Fruit fly (Drosophila melanogaster) whole organism, prepupa: ENCODE data around the gene CG17786.

Experiments
- Blimp-1 ChIP-seq: fragments of 200-800 bp; sonication (Bioruptor generic); optimal IDR thresholded peaks from 3 replicates; lab custom pipeline; 2017; ENCODE audit warnings: missing biosample characterization, missing genetic modification characterization, mild to moderate bottlenecking, moderate library complexity, missing genetic modification reagents
- CG10631 ChIP-seq: fragments of 200-800 bp; sonication (Bioruptor generic); optimal IDR thresholded peaks from 2 replicates; lab custom pipeline; 2016; ENCODE audit warnings: missing biosample characterization, missing genetic modification characterization
- CG10669 ChIP-seq: fragments of 200-800 bp; sonication (Bioruptor generic); optimal IDR thresholded peaks from 3 replicates; lab custom pipeline; 2018; ENCODE audit warnings: missing biosample characterization, mild to moderate bottlenecking, missing genetic modification characterization, moderate library complexity
- CG11294 ChIP-seq: fragments of 200-800 bp; sonication (Bioruptor generic); IDR thresholded peaks from 2 replicates; pipeline ENCODE4 v1.3.6; 2022; ENCODE audit warnings: missing biosample characterization, missing genetic modification characterization
- CG11902 ChIP-seq: fragments of 200-800 bp; sonication (Bioruptor generic); optimal IDR thresholded peaks from 3 replicates; lab custom pipeline; 2016; ENCODE audit warnings: missing biosample characterization, missing genetic modification characterization
- CG15336 ChIP-seq: fragments of 200-800 bp; sonication (Bioruptor generic); IDR thresholded peaks from 2 replicates; pipeline ENCODE4 v1.3.6; 2022; ENCODE audit warnings: missing biosample characterization, missing genetic modification characterization
- CG1621 ChIP-seq: fragments of 200-800 bp; sonication (Bioruptor generic); optimal IDR thresholded peaks from 3 replicates; lab custom pipeline; 2018; ENCODE audit warnings: missing biosample characterization, mild to moderate bottlenecking, missing genetic modification characterization
- CG16779 ChIP-seq: fragments of 200-800 bp; sonication (Bioruptor generic); optimal IDR thresholded peaks from 3 replicates; lab custom pipeline; 2017; ENCODE audit warnings: missing biosample characterization, mild to moderate bottlenecking, missing genetic modification characterization
- CG3032 ChIP-seq: fragments of 200-800 bp; optimal IDR thresholded peaks from 2 replicates; lab custom pipeline; 2019; ENCODE audit warnings: missing biosample characterization, mild to moderate bottlenecking, missing genetic modification characterization, moderate library complexity
- CG32006 ChIP-seq: fragments of 200-800 bp; sonication (Bioruptor generic); optimal IDR thresholded peaks from 3 replicates; lab custom pipeline; 2017; ENCODE audit warnings: missing biosample characterization, mild to moderate bottlenecking, missing genetic modification characterization
- CG34406 ChIP-seq: fragments of 200-800 bp; sonication (Bioruptor generic); optimal IDR thresholded peaks from 3 replicates; lab custom pipeline; 2016; ENCODE audit warnings: missing biosample characterization, missing genetic modification characterization
- CG6792 ChIP-seq: fragments of 200-800 bp; sonication (Bioruptor generic); optimal IDR thresholded peaks from 3 replicates; lab custom pipeline; 2016; ENCODE audit warnings: missing biosample characterization, missing genetic modification characterization
- CG6808 ChIP-seq: fragments of 200-800 bp; sonication (Bioruptor generic); optimal IDR thresholded peaks from 3 replicates; lab custom pipeline; 2017; ENCODE audit warnings: missing biosample characterization, missing genetic modification characterization, mild to moderate bottlenecking, moderate library complexity, missing genetic modification reagents
- CG6854 ChIP-seq: fragments of 200-800 bp; sonication (Bioruptor generic); optimal IDR thresholded peaks from 2 replicates; lab custom pipeline; 2017; ENCODE audit warnings: missing biosample characterization, mild to moderate bottlenecking, missing genetic modification characterization
- CG7368 ChIP-seq: fragments of 200-800 bp; sonication (Bioruptor generic); optimal IDR thresholded peaks from 3 replicates; lab custom pipeline; 2016; ENCODE audit warnings: missing biosample characterization, missing genetic modification characterization
- CG8319 ChIP-seq: fragments of 200-800 bp; sonication (Bioruptor generic); optimal IDR thresholded peaks from 3 replicates; lab custom pipeline; 2016; ENCODE audit warnings: missing biosample characterization, missing genetic modification characterization
- CG8632 ChIP-seq: fragments of 200-800 bp; sonication (Bioruptor generic); optimal IDR thresholded peaks from 3 replicates; lab custom pipeline; 2016; ENCODE audit warnings: missing biosample characterization, missing genetic modification characterization
- CG9139 ChIP-seq: fragments of 200-800 bp; sonication (Bioruptor generic); optimal IDR thresholded peaks from 3 replicates; lab custom pipeline; 2017; ENCODE audit warnings: missing biosample characterization, mild to moderate bottlenecking, missing genetic modification characterization
- Eip75B ChIP-seq: fragments of 200-800 bp; sonication (Bioruptor generic); optimal IDR thresholded peaks from 3 replicates; lab custom pipeline; 2016; ENCODE audit warnings: missing biosample characterization, missing genetic modification characterization
- Eip78C ChIP-seq: fragments of 200-800 bp; sonication (Bioruptor generic); peaks from one replicate; lab custom pipeline; 2016; ENCODE audit warnings: missing biosample characterization, missing genetic modification characterization
- Eip93F ChIP-seq: fragments of 200-800 bp; sonication (Bioruptor generic); optimal IDR thresholded peaks from 2 replicates; lab custom pipeline; 2016; ENCODE audit warnings: missing biosample characterization, mild to moderate bottlenecking, missing genetic modification characterization
- Ets21C ChIP-seq: fragments of 200-800 bp; sonication (Bioruptor generic); optimal IDR thresholded peaks from 3 replicates; lab custom pipeline; 2016; ENCODE audit warnings: missing biosample characterization, missing genetic modification characterization
- Ets96B ChIP-seq: fragments of 200-800 bp; optimal IDR thresholded peaks from 2 replicates; lab custom pipeline; 2019; ENCODE audit warnings: missing biosample characterization, mild to moderate bottlenecking, missing genetic modification characterization, moderate library complexity
- Gug ChIP-seq: fragments of 200-800 bp; sonication (Bioruptor generic); IDR thresholded peaks from 2 replicates; pipeline ENCODE4 v1.3.6; 2022; ENCODE audit warnings: missing biosample characterization, missing genetic modification characterization
- Hr39 ChIP-seq: fragments of 200-800 bp; sonication (Bioruptor generic); optimal IDR thresholded peaks from 2 replicates; lab custom pipeline; 2016; ENCODE audit warnings: missing biosample characterization, missing genetic modification characterization
- Hr4 ChIP-seq: fragments of 200-800 bp; sonication (Bioruptor generic); optimal IDR thresholded peaks from 3 replicates; lab custom pipeline; 2016; ENCODE audit warnings: missing biosample characterization, missing genetic modification characterization
- Lpt ChIP-seq: fragments of 200-800 bp; sonication (Bioruptor generic); optimal IDR thresholded peaks from 3 replicates; lab custom pipeline; 2016; ENCODE audit warnings: missing biosample characterization, missing genetic modification characterization
- Met ChIP-seq: fragments of 200-800 bp; sonication (Bioruptor generic); optimal IDR thresholded peaks from 3 replicates; lab custom pipeline; 2016; ENCODE audit warnings: missing biosample characterization, missing genetic modification characterization
- Sox102F ChIP-seq: fragments of 200-800 bp; sonication (Bioruptor generic); optimal IDR thresholded peaks from 2 replicates; lab custom pipeline; 2016; ENCODE audit warnings: missing biosample characterization, mild to moderate bottlenecking, missing genetic modification characterization
- Sox14 ChIP-seq: fragments of 200-800 bp; sonication (Bioruptor generic); optimal IDR thresholded peaks from 3 replicates; lab custom pipeline; 2016; ENCODE audit warnings: missing biosample characterization, missing genetic modification characterization
- Sox15 ChIP-seq: fragments of 200-800 bp; sonication (Bioruptor generic); optimal IDR thresholded peaks from 3 replicates; lab custom pipeline; 2016; ENCODE audit warnings: missing biosample characterization, missing genetic modification characterization
- cyc ChIP-seq: fragments of 200-800 bp; sonication (Bioruptor generic); optimal IDR thresholded peaks from 3 replicates; lab custom pipeline; 2016; ENCODE audit warnings: missing biosample characterization, missing genetic modification characterization
- dac ChIP-seq: fragments of 200-800 bp; sonication (Bioruptor generic); optimal IDR thresholded peaks from 2 replicates; lab custom pipeline; 2017; ENCODE audit warnings: missing biosample characterization, mild to moderate bottlenecking, missing genetic modification characterization
- dsx ChIP-seq: fragments of 200-800 bp; optimal IDR thresholded peaks from 3 replicates; lab custom pipeline; 2019; ENCODE audit warnings: missing biosample characterization, mild to moderate bottlenecking, missing genetic modification characterization, moderate library complexity; ENCODE audit not compliant: poor library complexity, severe bottlenecking
- eg ChIP-seq: fragments of 200-800 bp; sonication (Bioruptor generic); IDR thresholded peaks from 3 replicates; pipeline ENCODE4 v1.3.6; 2022; ENCODE audit warnings: missing biosample characterization, missing genetic modification characterization
- esn ChIP-seq: fragments of 200-800 bp; sonication (Bioruptor generic); optimal IDR thresholded peaks from 2 replicates; lab custom pipeline; 2016; ENCODE audit warnings: missing biosample characterization, mild to moderate bottlenecking, missing genetic modification characterization, moderate library complexity
- fd59A ChIP-seq: fragments of 200-800 bp; sonication (Bioruptor generic); optimal IDR thresholded peaks from 2 replicates; lab custom pipeline; 2017; ENCODE audit warnings: missing biosample characterization, mild to moderate bottlenecking, missing genetic modification characterization, missing genetic modification reagents
- fd85E ChIP-seq: fragments of 200-800 bp; sonication (Bioruptor generic); optimal IDR thresholded peaks from 3 replicates; lab custom pipeline; 2016; ENCODE audit warnings: missing biosample characterization, missing genetic modification characterization
- lz ChIP-seq: fragments of 200-800 bp; sonication (Bioruptor generic); optimal IDR thresholded peaks from 3 replicates; lab custom pipeline; 2016; ENCODE audit warnings: missing biosample characterization, missing genetic modification characterization
- net ChIP-seq: fragments of 200-800 bp; sonication (Bioruptor generic); optimal IDR thresholded peaks from 3 replicates; lab custom pipeline; 2016; ENCODE audit warnings: missing biosample characterization, missing genetic modification characterization
- pdm3 ChIP-seq: fragments of 200-800 bp; sonication (Bioruptor generic); optimal IDR thresholded peaks from 3 replicates; lab custom pipeline; 2016; ENCODE audit warnings: missing biosample characterization, missing genetic modification characterization
- salr ChIP-seq, 2 experiments: fragments of 200-800 bp; sonication (Bioruptor generic); optimal IDR thresholded peaks; 3 replicates each; lab custom pipeline; 2016 to 2018; ENCODE audit warnings: missing biosample characterization in 2 of 2, missing genetic modification characterization in 2 of 2, mild to moderate bottlenecking in 1 of 2
- spab ChIP-seq: fragments of 200-800 bp; sonication (Bioruptor generic); optimal IDR thresholded peaks from 2 replicates; lab custom pipeline; 2017; ENCODE audit warnings: missing biosample characterization, mild to moderate bottlenecking, missing genetic modification characterization, missing genetic modification reagents
- ss ChIP-seq, 2 experiments: fragments of 200-800 bp; sonication (Bioruptor generic); optimal IDR thresholded peaks; 2 replicates in 1 of 2; 3 replicates in 1 of 2; lab custom pipeline; 2017 to 2018; ENCODE audit warnings: mild to moderate bottlenecking in 2 of 2, missing biosample characterization in 2 of 2, missing genetic modification characterization in 2 of 2, moderate library complexity in 1 of 2
- svp ChIP-seq: fragments of 200-800 bp; sonication (Bioruptor generic); peaks from one replicate; lab custom pipeline; 2016; ENCODE audit warnings: missing biosample characterization, missing genetic modification characterization
- topi ChIP-seq: fragments of 200-800 bp; sonication (Bioruptor generic); optimal IDR thresholded peaks from 3 replicates; lab custom pipeline; 2016; ENCODE audit warnings: missing biosample characterization, missing genetic modification characterization
- vri ChIP-seq: fragments of 200-800 bp; sonication (Bioruptor generic); optimal IDR thresholded peaks from 3 replicates; lab custom pipeline; 2016; ENCODE audit warnings: missing biosample characterization, mild to moderate bottlenecking, missing genetic modification characterization

CG17786 gene

DNA sequence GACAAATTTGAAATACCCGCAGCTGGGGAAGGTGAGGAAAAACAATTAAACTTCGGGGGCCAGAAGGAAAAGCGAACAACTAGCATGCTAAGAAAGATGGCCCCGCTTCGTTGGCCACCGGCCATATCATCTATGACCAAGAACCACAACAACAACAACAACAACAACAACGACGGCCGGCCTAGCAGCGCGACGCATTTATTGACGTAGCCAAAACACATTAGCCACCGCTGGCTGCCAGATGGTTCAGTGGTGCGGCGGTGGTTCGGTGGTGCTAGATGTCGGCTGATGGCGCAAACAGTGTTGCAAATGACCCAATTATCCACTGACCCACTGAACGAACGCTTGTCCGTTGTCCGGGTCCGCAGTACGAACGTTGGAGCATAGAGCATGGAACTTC lies 4.9 kb downstream of the CG17786 start:
- no peak for TF ChIP-seq Sox15 (GFP tag; lab: Kevin White, UChicago)
- no peak for TF ChIP-seq CG9139
- TF ChIP-seq CG34406 (GFP tag; lab: Kevin White, UChicago): no peak
- TF ChIP-seq cyc (GFP tag; lab: Kevin White, UChicago): no peak
- TF ChIP-seq salr (GFP tag; optimal IDR thresholded peaks at IDR 0.05; lab: Kevin White, UChicago): no peak
- no peak for TF ChIP-seq Sox14 (GFP tag; lab: Kevin White, UChicago)
- no peak for TF ChIP-seq dsx (GFP tag; lab: Kevin White, UChicago)
- no peak for TF ChIP-seq vri

- TF ChIP-seq CG10631 (GFP tag; lab: Kevin White, UChicago): peak; percentile 39
- TF ChIP-seq dsx (GFP tag; lab: Kevin White, UChicago): no peak
- TF ChIP-seq CG11902 (GFP tag; lab: Kevin White, UChicago): peak; percentile 43
- peak; percentile 61 for TF ChIP-seq pdm3
- peak; percentile 59 for TF ChIP-seq Sox102F (GFP tag; lab: Kevin White, UChicago)
- TF ChIP-seq Hr39: peak; percentile 57
- TF ChIP-seq Hr4 (GFP tag; lab: Kevin White, UChicago): peak; percentile 41
- TF ChIP-seq spab (GFP tag; lab: Kevin White, UChicago): peak; percentile 14
- peak; percentile 34 for TF ChIP-seq Sox15 (GFP tag; lab: Kevin White, UChicago)
- peak; percentile 25 for TF ChIP-seq CG10669
- TF ChIP-seq CG34406 (GFP tag; lab: Kevin White, UChicago): peak; percentile 64
- no peak for TF ChIP-seq dac (GFP tag; lab: Kevin White, UChicago)
- peak; percentile 42; the same call in 1 of the 2 replicates for TF ChIP-seq CG15336 (GFP tag; lab: Robert Waterston, UW)
- TF ChIP-seq CG9139: no peak
- peak; percentile 53 for TF ChIP-seq CG6792 (GFP tag; lab: Kevin White, UChicago)
- no peak for TF ChIP-seq Eip93F (GFP tag; lab: Kevin White, UChicago)
- peak; percentile 56 for TF ChIP-seq CG8632 (GFP tag; lab: Kevin White, UChicago)
- peak; percentile 53 for TF ChIP-seq esn (GFP tag; lab: Kevin White, UChicago)
- peak; percentile 24 for TF ChIP-seq net (GFP tag; lab: Kevin White, UChicago)
- TF ChIP-seq salr (GFP tag; optimal IDR thresholded peaks at IDR 0.05; lab: Kevin White, UChicago): peak in 1 of 2 experiments; percentile 20
- TF ChIP-seq CG7368 (GFP tag; lab: Kevin White, UChicago): no peak
- TF ChIP-seq ss (GFP tag; optimal IDR thresholded peaks at IDR 0.05; lab: Kevin White, UChicago): peak in 1 of 2 experiments; percentile 36
- TF ChIP-seq cyc (GFP tag; lab: Kevin White, UChicago): no peak
- TF ChIP-seq lz (GFP tag; lab: Kevin White, UChicago): peak; percentile 37
- peak; percentile 33 for TF ChIP-seq CG8319
- peak; percentile 64 for TF ChIP-seq Eip75B (GFP tag; lab: Kevin White, UChicago)
- TF ChIP-seq Eip78C (GFP tag; lab: Kevin White, UChicago): peak; percentile 95
- TF ChIP-seq CG6854 (GFP tag; lab: Kevin White, UChicago): no peak
- no peak for TF ChIP-seq fd85E (GFP tag; lab: Kevin White, UChicago)
- peak; percentile 53 for TF ChIP-seq topi (GFP tag; lab: Kevin White, UChicago)
- TF ChIP-seq CG3032: peak; percentile 24
- TF ChIP-seq Blimp-1 (GFP tag; lab: Kevin White, UChicago): no peak
- peak; percentile 20 for TF ChIP-seq CG6808 (GFP tag; lab: Kevin White, UChicago)
- TF ChIP-seq CG11294 (GFP tag; lab: Robert Waterston, UW): no peak
- TF ChIP-seq Ets96B: peak; percentile 22
- TF ChIP-seq Lpt: no peak
- TF ChIP-seq fd59A: peak; percentile 19
- TF ChIP-seq CG32006: peak; percentile 39
- 0 out of 3 replicates have a peak, but pooled peaks have one; percentile 28 for TF ChIP-seq eg
- no peak for TF ChIP-seq Gug (GFP tag; lab: Robert Waterston, UW)
- peak; percentile 54 for TF ChIP-seq Ets21C (GFP tag; lab: Kevin White, UChicago)
- peak; percentile 83 for TF ChIP-seq svp (GFP tag; lab: Kevin White, UChicago)
- TF ChIP-seq Met (GFP tag; lab: Kevin White, UChicago): no peak
- peak; percentile 9 for TF ChIP-seq CG1621 (tag; lab: Kevin White, UChicago)
- TF ChIP-seq CG16779 (tag; lab: Kevin White, UChicago): peak; percentile 9
Observed at dm6 chr3R:24206341-24207114, 12.0 kb downstream of the CG17786 start.
